Worm (Caenorhabditis elegans): Measurements from ENCODE around the gene srlf-24.

DNA sequence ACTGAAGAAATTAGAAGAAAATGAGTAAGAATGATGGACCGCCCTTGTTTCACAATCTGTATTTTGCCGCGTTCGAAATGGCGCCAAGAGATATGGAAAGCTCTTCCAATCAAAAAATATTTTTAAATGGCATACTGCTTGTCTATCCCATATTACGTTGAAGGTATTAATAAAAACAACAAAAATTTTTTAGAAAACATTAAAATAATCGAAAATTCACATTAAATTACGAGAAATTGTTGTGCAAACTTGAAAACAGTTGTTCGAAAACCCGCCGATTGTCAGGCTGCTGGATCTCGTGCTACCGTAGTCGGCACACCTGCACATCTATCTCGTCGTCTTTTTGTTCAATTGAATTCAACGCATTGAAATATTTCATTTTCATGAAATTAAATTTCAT lies 22.0 kb downstream of the srlf-24 start, which contains the start of gene klc-1:
- TF ChIP-seq him-1 (tag; optimal IDR thresholded peaks at IDR 0.05) (no peak), W03F9.2 (tag; optimal IDR thresholded peaks at IDR 0.05) (no peak), dao-5 (tag; optimal IDR thresholded peaks at IDR 0.05) (no peak)
